Fruit fly (Drosophila melanogaster): ENCODE data around the gene CG4229.

Gene CG4229

DNA sequence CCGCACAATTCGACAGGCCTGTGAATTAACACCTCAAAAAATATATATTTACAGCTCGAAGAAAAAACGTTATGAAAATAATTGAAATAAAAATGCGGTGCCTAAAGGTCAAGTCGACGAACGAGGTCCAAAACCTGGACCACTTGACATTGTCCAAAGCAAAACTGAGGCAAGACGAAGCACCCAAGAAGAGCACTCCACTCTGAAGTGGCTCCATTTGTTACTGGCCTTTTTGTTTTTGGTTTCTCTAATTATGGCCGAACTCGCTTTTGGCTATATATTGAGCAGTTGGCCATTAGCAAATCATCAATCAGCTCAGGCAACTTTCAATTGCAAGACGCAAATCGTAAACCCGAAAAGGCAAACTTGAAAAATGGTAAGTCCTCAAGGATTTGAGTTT, at the start of gene CG4229:
CG4229 (plus strand) TSS at position 301 of the 400 bp plus-strand sequence.
- TF ChIP-seq ttk (optimal IDR thresholded peaks at IDR 0.05) (no peak), Myc (optimal IDR thresholded peaks at IDR 0.05) (no peak), insv (optimal IDR thresholded peaks at IDR 0.05) (no peak)

- TF ChIP-seq h (optimal IDR thresholded peaks at IDR 0.05): no peak
- no peak for TF ChIP-seq psq (optimal IDR thresholded peaks at IDR 0.05)
- TF ChIP-seq Myc (optimal IDR thresholded peaks at IDR 0.05): no peak
- no peak for TF ChIP-seq ttk (optimal IDR thresholded peaks at IDR 0.05)
- TF ChIP-seq Sin3A (optimal IDR thresholded peaks at IDR 0.05): no peak
- no peak for TF ChIP-seq insv (optimal IDR thresholded peaks at IDR 0.05)
Measured at dm6 chr3L:16533932-16534331, 22.7 kb upstream of the CG4229 start.

DNA sequence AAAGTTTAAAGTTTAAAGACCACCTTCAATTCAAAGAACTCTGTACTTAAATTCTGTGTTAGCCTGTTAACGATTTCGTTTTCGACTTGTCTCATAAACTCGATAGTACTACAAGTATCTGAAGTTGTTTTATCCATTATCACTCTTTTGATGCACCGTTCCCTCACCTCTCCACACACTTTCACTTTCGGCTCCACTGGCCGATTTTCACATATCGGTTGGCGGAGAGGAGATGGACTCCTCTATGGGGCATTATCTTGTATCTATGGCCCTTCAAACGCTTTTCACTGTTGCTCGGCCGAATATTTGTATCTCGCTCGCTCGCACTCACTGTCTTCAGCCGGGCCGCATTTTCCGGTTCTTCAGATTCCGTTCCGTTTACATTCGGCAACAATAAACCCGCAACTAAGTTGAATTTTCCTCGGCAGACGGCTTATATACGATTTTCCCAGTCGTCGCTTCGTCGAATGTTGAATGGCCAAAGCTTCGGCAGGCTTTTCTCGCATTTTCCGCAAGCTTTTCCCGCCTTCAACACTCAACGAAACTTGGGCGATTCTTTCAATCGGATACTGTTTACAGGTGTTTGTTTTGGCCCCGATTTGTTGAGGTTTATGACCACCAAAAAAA, 13.5 kb upstream of the CG4229 start, which contains the start of gene CG43373:
CG43373 (minus strand) TSS at position 373 of the 627 bp plus-strand sequence.
- TF ChIP-seq insv (optimal IDR thresholded peaks at IDR 0.05) (no peak), h (optimal IDR thresholded peaks at IDR 0.05) (no peak), psq (optimal IDR thresholded peaks at IDR 0.05) (no peak), Sin3A (optimal IDR thresholded peaks at IDR 0.05) (no peak), ttk (optimal IDR thresholded peaks at IDR 0.05) (no peak), Myc (optimal IDR thresholded peaks at IDR 0.05) (no peak)

DNA sequence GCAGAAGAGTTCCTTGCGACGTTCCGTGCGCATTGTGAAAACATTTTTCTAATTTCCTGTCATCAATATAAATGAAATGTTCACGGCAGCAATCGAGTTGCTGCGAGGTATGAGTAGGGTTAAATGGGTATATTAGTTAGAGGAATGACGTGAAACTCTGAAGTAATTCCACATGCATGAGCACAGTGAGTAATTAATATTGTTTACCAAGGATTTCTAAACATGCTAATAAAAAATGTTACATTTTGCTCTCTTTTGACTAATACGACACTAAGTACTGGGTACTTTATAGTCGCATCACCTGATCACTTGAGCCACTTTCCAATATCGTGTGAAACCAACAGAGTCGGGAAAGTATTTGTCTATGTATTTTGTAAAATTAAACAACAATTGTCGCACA, 12.4 kb upstream of the CG4229 start:
- TF ChIP-seq Sin3A (optimal IDR thresholded peaks at IDR 0.05): no peak
- TF ChIP-seq insv (optimal IDR thresholded peaks at IDR 0.05): no peak
- no peak for TF ChIP-seq psq (optimal IDR thresholded peaks at IDR 0.05)
- TF ChIP-seq h (optimal IDR thresholded peaks at IDR 0.05): no peak
- no peak for TF ChIP-seq ttk (optimal IDR thresholded peaks at IDR 0.05)
- no peak for TF ChIP-seq Myc (optimal IDR thresholded peaks at IDR 0.05)

DNA sequence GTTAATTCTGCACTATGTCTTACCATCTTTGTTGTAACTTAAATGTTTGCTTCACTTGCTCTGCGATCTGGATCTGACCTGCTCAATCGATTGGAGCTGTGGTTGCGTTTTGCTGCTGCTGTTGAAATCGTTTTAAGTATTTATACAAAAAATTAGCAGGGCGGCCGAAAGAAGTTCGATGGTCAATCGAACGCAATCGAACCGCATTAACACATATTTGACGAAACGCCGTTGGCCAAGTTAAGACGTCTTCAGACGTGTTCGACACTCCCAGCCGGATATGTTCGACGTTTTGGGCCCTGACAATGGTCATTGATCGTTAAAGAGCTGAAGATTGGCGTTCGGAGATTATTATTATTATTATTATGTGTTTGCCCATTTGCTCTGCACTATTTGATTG, 11.1 kb upstream of the CG4229 start, which contains the start of gene CG13033:
CG13033 (minus strand) TSS at position 118 of the 400 bp plus-strand sequence.
- no peak for TF ChIP-seq ttk (optimal IDR thresholded peaks at IDR 0.05)
- no peak for TF ChIP-seq Myc (optimal IDR thresholded peaks at IDR 0.05)
- no peak for TF ChIP-seq insv (optimal IDR thresholded peaks at IDR 0.05)
- no peak for TF ChIP-seq Sin3A (optimal IDR thresholded peaks at IDR 0.05)
- TF ChIP-seq psq (optimal IDR thresholded peaks at IDR 0.05): no peak
- TF ChIP-seq h (optimal IDR thresholded peaks at IDR 0.05): no peak

DNA sequence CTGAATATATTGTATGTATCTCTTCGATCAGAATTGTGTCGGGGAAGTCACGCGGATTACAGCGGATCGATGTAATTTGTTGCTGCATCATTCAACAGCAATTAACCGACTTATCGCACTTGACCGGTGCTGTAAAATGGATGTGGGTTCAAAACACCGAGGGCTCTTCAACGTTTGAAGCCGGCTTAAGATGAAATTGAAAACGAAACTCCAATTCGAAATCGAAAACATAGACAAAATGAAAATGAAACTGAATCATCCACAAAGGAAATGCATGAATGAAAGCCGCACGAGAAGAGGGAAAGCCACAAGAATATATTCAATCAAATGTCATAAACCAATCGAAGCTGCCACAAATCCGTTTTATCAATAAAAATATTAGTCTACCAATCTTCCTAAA, 10.5 kb upstream of the CG4229 start:
- TF ChIP-seq ttk (optimal IDR thresholded peaks at IDR 0.05): no peak
- no peak for TF ChIP-seq Sin3A (optimal IDR thresholded peaks at IDR 0.05)
- no peak for TF ChIP-seq Myc (optimal IDR thresholded peaks at IDR 0.05)
- TF ChIP-seq psq (optimal IDR thresholded peaks at IDR 0.05): no peak
- no peak for TF ChIP-seq insv (optimal IDR thresholded peaks at IDR 0.05)
- TF ChIP-seq h (optimal IDR thresholded peaks at IDR 0.05): no peak

- no peak for TF ChIP-seq insv (optimal IDR thresholded peaks at IDR 0.05)
- TF ChIP-seq psq (optimal IDR thresholded peaks at IDR 0.05): no peak
- no peak for TF ChIP-seq h (optimal IDR thresholded peaks at IDR 0.05)
- TF ChIP-seq ttk (optimal IDR thresholded peaks at IDR 0.05): no peak
- no peak for TF ChIP-seq Sin3A (optimal IDR thresholded peaks at IDR 0.05)
- TF ChIP-seq Myc (optimal IDR thresholded peaks at IDR 0.05): no peak
Measured at dm6 chr3L:16563361-16563760, 6.7 kb downstream of the CG4229 start.

dm6 chr3L:16566093-16566492, 9.5 kb downstream of the CG4229 start:
- TF ChIP-seq insv (optimal IDR thresholded peaks at IDR 0.05): no peak
- no peak for TF ChIP-seq psq (optimal IDR thresholded peaks at IDR 0.05)
- no peak for TF ChIP-seq Myc (optimal IDR thresholded peaks at IDR 0.05)
- no peak for TF ChIP-seq Sin3A (optimal IDR thresholded peaks at IDR 0.05)
- TF ChIP-seq ttk (optimal IDR thresholded peaks at IDR 0.05): no peak
- TF ChIP-seq h (optimal IDR thresholded peaks at IDR 0.05): no peak

DNA sequence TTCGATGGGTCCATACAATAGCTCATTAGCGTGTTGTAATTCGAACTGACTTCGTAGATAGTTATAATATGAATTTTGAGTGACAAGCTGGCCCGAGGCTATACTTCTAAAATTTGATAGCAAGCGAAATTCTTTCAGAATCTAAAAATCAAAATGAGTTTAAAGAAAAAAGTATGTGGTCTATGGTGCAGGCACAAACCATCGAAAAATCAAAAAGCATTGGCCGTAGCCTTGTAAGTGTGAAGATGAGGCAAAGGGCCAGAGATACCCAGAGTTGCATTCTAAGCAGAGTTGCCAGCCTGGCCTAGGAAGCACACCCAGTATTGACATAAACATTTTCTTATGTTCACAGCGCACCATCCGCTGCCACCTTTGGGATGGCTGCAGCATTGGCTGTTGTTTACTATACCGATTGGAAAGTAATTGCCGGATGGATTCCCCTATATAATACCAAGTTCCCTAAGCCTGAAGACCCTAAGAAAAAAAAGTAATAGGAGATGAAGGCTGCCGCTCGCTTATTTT, 10.1 kb downstream of the CG4229 start, which contains the start of gene UQCR-6.4L:
UQCR-6.4L (plus strand) TSS at position 51 of the 522 bp plus-strand sequence.
- TF ChIP-seq Sin3A (optimal IDR thresholded peaks at IDR 0.05) (no peak), h (optimal IDR thresholded peaks at IDR 0.05) (no peak), insv (optimal IDR thresholded peaks at IDR 0.05) (no peak), ttk (optimal IDR thresholded peaks at IDR 0.05) (no peak), Myc (optimal IDR thresholded peaks at IDR 0.05) (no peak), psq (optimal IDR thresholded peaks at IDR 0.05) (no peak)

DNA sequence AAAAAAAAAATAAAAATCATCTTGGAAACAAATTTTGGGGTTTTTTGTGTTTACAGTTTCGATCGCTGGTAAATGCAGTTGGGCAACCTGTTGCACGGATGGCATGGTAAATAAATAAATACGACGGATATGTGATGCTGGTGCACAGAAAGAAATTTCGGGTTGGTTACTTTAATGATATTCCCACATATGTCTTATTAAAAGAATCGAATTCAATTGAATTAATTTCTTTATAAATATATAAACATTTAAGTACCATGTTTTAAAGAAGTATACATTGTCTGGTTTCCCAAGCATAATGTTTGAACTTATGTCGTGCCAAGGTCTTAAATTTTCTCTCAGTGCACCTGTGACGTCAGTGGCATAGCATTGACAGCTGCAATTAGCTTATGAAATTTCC, 10.9 kb downstream of the CG4229 start:
- TF ChIP-seq Sin3A (optimal IDR thresholded peaks at IDR 0.05) (no peak), Myc (optimal IDR thresholded peaks at IDR 0.05) (no peak), insv (optimal IDR thresholded peaks at IDR 0.05) (no peak), h (optimal IDR thresholded peaks at IDR 0.05) (no peak), psq (optimal IDR thresholded peaks at IDR 0.05) (no peak), ttk (optimal IDR thresholded peaks at IDR 0.05) (no peak)

DNA sequence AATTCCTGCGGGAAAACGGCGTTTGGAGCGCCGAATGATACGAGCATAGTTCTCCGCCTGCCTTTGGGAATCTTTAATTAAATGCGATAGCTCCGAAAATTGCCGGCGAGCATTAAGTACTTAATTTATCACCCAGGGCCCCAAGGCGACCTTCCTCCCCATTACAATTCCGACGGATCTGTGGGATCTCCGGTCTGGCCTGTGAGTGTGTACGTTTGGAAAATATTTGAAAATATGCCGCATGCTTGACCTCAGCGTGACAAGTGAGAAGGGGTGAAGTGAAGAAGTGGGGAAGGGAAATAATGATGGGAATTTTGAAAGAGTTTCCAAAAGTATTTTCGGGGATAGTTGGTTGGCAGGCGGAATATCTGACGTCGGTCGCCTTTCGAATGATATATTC, 12.8 kb downstream of the CG4229 start:
- no peak for TF ChIP-seq Myc (optimal IDR thresholded peaks at IDR 0.05)
- TF ChIP-seq Sin3A (optimal IDR thresholded peaks at IDR 0.05): no peak
- no peak for TF ChIP-seq ttk (optimal IDR thresholded peaks at IDR 0.05)
- TF ChIP-seq insv (optimal IDR thresholded peaks at IDR 0.05): no peak
- TF ChIP-seq psq (optimal IDR thresholded peaks at IDR 0.05): no peak
- no peak for TF ChIP-seq h (optimal IDR thresholded peaks at IDR 0.05)

- no peak for TF ChIP-seq ttk (optimal IDR thresholded peaks at IDR 0.05)
- no peak for TF ChIP-seq psq (optimal IDR thresholded peaks at IDR 0.05)
- TF ChIP-seq h (optimal IDR thresholded peaks at IDR 0.05): no peak
- TF ChIP-seq Myc (optimal IDR thresholded peaks at IDR 0.05): no peak
- TF ChIP-seq Sin3A (optimal IDR thresholded peaks at IDR 0.05): no peak
- TF ChIP-seq insv (optimal IDR thresholded peaks at IDR 0.05): no peak
Measured at dm6 chr3L:16571014-16571738, 14.6 kb downstream of the CG4229 start.
